Fruit fly (Drosophila melanogaster) whole organism, pupa: ENCODE results near the gene kirre.

Experiments
- CG10348 ChIP-seq: fragments of 200-800 bp; sonication (Bioruptor generic); IDR thresholded peaks from 2 replicates; pipeline ENCODE4 v1.3.6; 2022; ENCODE audit warnings: missing biosample characterization, missing genetic modification characterization
- CG14655 ChIP-seq: fragments of 200-800 bp; sonication (Bioruptor generic); optimal IDR thresholded peaks from 3 replicates; lab custom pipeline; 2017; ENCODE audit warnings: mild to moderate bottlenecking, missing biosample characterization, missing genetic modification reagents, missing genetic modification characterization
- CG15710 ChIP-seq: fragments of 200-800 bp; sonication (Bioruptor generic); optimal IDR thresholded peaks from 2 replicates; lab custom pipeline; 2018; ENCODE audit warnings: missing biosample characterization, mild to moderate bottlenecking, missing genetic modification characterization, moderate library complexity
- CG32121 ChIP-seq: fragments of 200-800 bp; sonication (Bioruptor generic); IDR thresholded peaks from 2 replicates; pipeline ENCODE4 v1.3.6; 2022; ENCODE audit warnings: missing biosample characterization, missing genetic modification characterization
- CG8159 ChIP-seq: fragments of 200-800 bp; sonication (Bioruptor generic); optimal IDR thresholded peaks from 3 replicates; lab custom pipeline; 2018; ENCODE audit warnings: missing biosample characterization, mild to moderate bottlenecking, missing genetic modification characterization, moderate library complexity
- CG8301 ChIP-seq: fragments of 200-800 bp; sonication (Bioruptor generic); optimal IDR thresholded peaks from 2 replicates; lab custom pipeline; 2018; ENCODE audit warnings: missing biosample characterization, mild to moderate bottlenecking, missing genetic modification characterization
- CG9948 ChIP-seq: fragments of 200-800 bp; sonication (Bioruptor generic); optimal IDR thresholded peaks from 2 replicates; lab custom pipeline; 2018; ENCODE audit warnings: missing biosample characterization, mild to moderate bottlenecking, missing genetic modification characterization, moderate library complexity
- EcR ChIP-seq: fragments of 200-800 bp; sonication (Bioruptor generic); optimal IDR thresholded peaks from 3 replicates; lab custom pipeline; 2019; ENCODE audit warnings: missing biosample characterization, missing genetic modification characterization, mild to moderate bottlenecking, moderate library complexity, missing genetic modification reagents
- Ets98B ChIP-seq: fragments of 200-800 bp; sonication (Bioruptor generic); IDR thresholded peaks from 2 replicates; pipeline ENCODE4 v1.3.6; 2022; ENCODE audit warnings: missing biosample characterization, missing genetic modification characterization
- Snoo ChIP-seq: fragments of 200-800 bp; sonication (Bioruptor generic); optimal IDR thresholded peaks from 3 replicates; lab custom pipeline; 2017; ENCODE audit warnings: missing biosample characterization, mild to moderate bottlenecking, missing genetic modification characterization, inconsistent platforms
- rn ChIP-seq: fragments of 200-800 bp; sonication (Bioruptor generic); IDR thresholded peaks from 2 replicates; pipeline ENCODE4 v1.3.6; 2022; ENCODE audit warnings: missing biosample characterization, missing genetic modification characterization

DNA sequence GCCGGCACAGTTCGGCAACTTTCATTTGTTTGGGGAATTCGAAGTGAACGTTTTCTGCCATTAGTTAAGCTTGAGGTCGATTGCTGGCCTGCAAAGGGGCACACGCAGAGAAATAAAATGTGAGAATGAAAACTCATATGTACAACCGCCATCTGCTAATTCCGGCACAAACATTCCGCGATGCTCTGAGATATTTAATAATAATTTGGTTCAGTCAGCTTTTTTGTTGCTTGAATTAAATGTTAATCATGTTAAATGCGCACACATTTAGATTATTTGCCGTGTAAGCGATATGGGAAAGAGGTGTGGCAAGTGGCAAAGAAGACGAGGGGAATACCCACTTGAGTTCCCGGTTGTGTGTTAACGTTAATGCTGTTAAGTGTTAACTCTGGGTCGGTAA, 17.2 kb downstream of the kirre start:
- TF ChIP-seq CG8301 (tag; lab: Kevin White, UChicago) (no peak), Ets98B (GFP tag; lab: Robert Waterston, UW) (no peak), rn (GFP tag; lab: Robert Waterston, UW) (no peak), EcR (no peak), CG9948 (tag; lab: Kevin White, UChicago) (no peak), CG10348 (no peak), CG14655 (no peak), CG32121 (GFP tag; lab: Robert Waterston, UW) (no peak), CG8159 (tag; lab: Kevin White, UChicago) (no peak), CG15710 (no peak), Snoo (no peak)
